Worm (Caenorhabditis elegans): Measurements from ENCODE around the gene F56D5.3.

The F56D5.3 gene

DNA sequence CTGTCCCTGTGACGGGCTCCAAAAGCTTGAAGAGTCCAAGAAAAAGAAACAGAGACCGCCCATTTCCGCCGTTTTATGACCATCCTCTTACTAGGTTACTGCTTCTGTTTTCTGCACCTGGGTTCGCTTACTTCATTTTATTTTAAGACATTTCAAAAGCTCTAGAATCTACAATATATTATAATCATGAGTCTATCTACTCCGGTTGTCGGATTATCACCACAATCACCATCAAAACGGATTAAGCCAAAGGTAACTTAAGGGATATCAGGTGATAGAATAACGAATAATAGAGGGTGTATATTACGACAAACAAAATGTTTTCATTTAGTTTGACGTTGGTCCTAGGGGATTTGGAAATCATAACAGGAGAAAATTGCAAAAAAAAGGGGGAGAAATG lies 34.9 kb downstream of the F56D5.3 start (continued):
- no peak for TF ChIP-seq tlf-1 (GFP tag; optimal IDR thresholded peaks at IDR 0.05)
- TF ChIP-seq B0261.1 (tag; optimal IDR thresholded peaks at IDR 0.05) = no peak
- no peak for TF ChIP-seq snpc-1.1 (tag; optimal IDR thresholded peaks at IDR 0.05; ENCODE audit: insufficient read depth)
- no peak for TF ChIP-seq egl-18 (GFP tag; IDR thresholded peaks at IDR 0.05)

DNA sequence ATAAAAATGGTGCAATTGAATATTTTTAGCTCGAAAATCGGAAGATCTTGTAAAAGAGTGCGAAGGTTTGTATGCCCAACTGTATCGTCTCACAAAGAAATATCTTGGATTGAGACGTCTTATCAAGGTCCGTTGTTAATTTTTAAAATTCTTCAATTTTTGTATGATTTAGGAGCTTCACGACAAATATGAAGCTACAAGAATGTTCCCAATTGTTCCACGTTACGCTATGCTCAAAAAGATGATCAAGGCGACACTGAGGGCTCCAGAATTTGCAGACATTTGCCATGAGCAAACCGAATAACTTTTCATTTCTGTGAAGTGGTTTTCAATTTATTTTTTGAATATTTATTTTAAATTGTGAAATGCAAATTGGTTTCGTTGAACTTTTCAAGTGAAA lies 41.4 kb downstream of the F56D5.3 start:
- TF ChIP-seq F55B11.4 (tag; optimal IDR thresholded peaks at IDR 0.05; ENCODE audit: borderline replicate concordance, insufficient read depth) (no peak), snpc-1.1 (tag; optimal IDR thresholded peaks at IDR 0.05; ENCODE audit: insufficient read depth) (peak; percentile 41), gei-17 (GFP tag; optimal IDR thresholded peaks at IDR 0.05) (peak; percentile 32), lin-40 (tag; optimal IDR thresholded peaks at IDR 0.05) (peak; percentile 39), sea-2 (GFP tag; IDR thresholded peaks at IDR 0.05) (no peak), ztf-26 (tag; optimal IDR thresholded peaks at IDR 0.05) (peak; percentile 57), F57C9.4 (tag; optimal IDR thresholded peaks at IDR 0.05) (no peak), madf-3 (GFP tag; IDR thresholded peaks at IDR 0.05) (peak; percentile 80), mxl-1 (tag; optimal IDR thresholded peaks at IDR 0.05) (no peak), B0261.1 (tag; optimal IDR thresholded peaks at IDR 0.05) (no peak), snpc-4 (GFP tag; optimal IDR thresholded peaks at IDR 0.05) (no peak), snpc-4 (tag; optimal IDR thresholded peaks at IDR 0.05) (peak in 2 of 4 experiments; percentile 68 to 84), ztf-28 (GFP tag; IDR thresholded peaks at IDR 0.05) (no peak), ztf-6 (GFP tag; IDR thresholded peaks at IDR 0.05) (no peak), ztf-25 (GFP tag; IDR thresholded peaks at IDR 0.05) (no peak), lin-54 (GFP tag; optimal IDR thresholded peaks at IDR 0.05) (peak; percentile 27), F52B5.7 (tag; optimal IDR thresholded peaks at IDR 0.05) (no peak), pbrm-1 (GFP tag; IDR thresholded peaks at IDR 0.05) (peak; percentile 44; the same call in 1 of the 2 replicates), ceh-27 (GFP tag; optimal IDR thresholded peaks at IDR 0.05) (no peak), ama-1 (optimal IDR thresholded peaks at IDR 0.05) (peak; percentile 89), ama-1 (GFP tag; optimal IDR thresholded peaks at IDR 0.05) (no peak), rcor-1 (GFP tag; IDR thresholded peaks at IDR 0.05) (no peak), nfyb-1 (GFP tag; IDR thresholded peaks at IDR 0.05) (peak; percentile 77), akir-1 (GFP tag; optimal IDR thresholded peaks at IDR 0.05) (no peak), F33H1.4 (GFP tag; IDR thresholded peaks at IDR 0.05) (no peak), lsl-1 (GFP tag; optimal IDR thresholded peaks at IDR 0.05) (peak; percentile 6), Y67H2A.10 (GFP tag; conservative IDR thresholded peaks at IDR 0.05) (no peak), athp-1 (tag; optimal IDR thresholded peaks at IDR 0.05) (peak; percentile 24), repo-1 (tag; optimal IDR thresholded peaks at IDR 0.05) (peak; percentile 92), zfh-2 (GFP tag; conservative IDR thresholded peaks at IDR 0.05) (no peak), lin-35 (GFP tag; optimal IDR thresholded peaks at IDR 0.05) (no peak), F22D6.2 (tag; optimal IDR thresholded peaks at IDR 0.05) (no peak), ZK185.1 (tag; optimal IDR thresholded peaks at IDR 0.05; ENCODE audit: poor library complexity, severe bottlenecking) (peak; percentile 17), attf-3 (GFP tag; conservative IDR thresholded peaks at IDR 0.05) (no peak), madf-10 (tag; optimal IDR thresholded peaks at IDR 0.05) (no peak), atf-7 (tag; optimal IDR thresholded peaks at IDR 0.05) (peak; percentile 23), egl-44 (GFP tag; IDR thresholded peaks at IDR 0.05) (no peak), hmg-20 (GFP tag; IDR thresholded peaks at IDR 0.05) (peak; percentile 53; the same call in 1 of the 2 replicates), lag-1 (GFP tag; IDR thresholded peaks at IDR 0.05) (no peak), fkh-3 (tag; optimal IDR thresholded peaks at IDR 0.05) (no peak), chd-7 (tag; optimal IDR thresholded peaks at IDR 0.05) (peak; percentile 26), nhr-80 (tag; optimal IDR thresholded peaks at IDR 0.05) (peak; percentile 22), madf-6 (GFP tag; IDR thresholded peaks at IDR 0.05) (no peak), efl-1 (GFP tag; optimal IDR thresholded peaks at IDR 0.05) (no peak), snpc-3.4 (tag; optimal IDR thresholded peaks at IDR 0.05) (peak; percentile 12), K11D2.4 (GFP tag; IDR thresholded peaks at IDR 0.05) (no peak)

Measured in whole organism, young adult.